Fruit fly (Drosophila melanogaster) whole organism, embryonic: ENCODE results near the gene Ctu2.

Experiments
- BEAF-32 ChIP-seq: fragments of 200-800 bp; sonication (Bioruptor generic); optimal IDR thresholded peaks from 3 replicates; lab custom pipeline; 2017; ENCODE audit warnings: missing biosample characterization, missing genetic modification characterization, mild to moderate bottlenecking, moderate library complexity, missing genetic modification reagents
- Bdp1 ChIP-seq: fragments of 200-800 bp; sonication (Bioruptor generic); optimal IDR thresholded peaks from 3 replicates; lab custom pipeline; 2016; ENCODE audit warnings: missing biosample characterization, missing genetic modification characterization
- Blimp-1 ChIP-seq: fragments of 200-800 bp; sonication (Bioruptor generic); optimal IDR thresholded peaks from 3 replicates; lab custom pipeline; 2018; ENCODE audit warnings: missing biosample characterization, missing genetic modification characterization, mild to moderate bottlenecking, moderate library complexity, missing genetic modification reagents
- CG11093 ChIP-seq: fragments of 200-800 bp; sonication (Bioruptor generic); IDR thresholded peaks from 3 replicates; pipeline ENCODE4 v1.3.6; 2022; ENCODE audit warnings: missing biosample characterization, missing genetic modification characterization
- CG12236 ChIP-seq: fragments of 200-800 bp; sonication (Bioruptor generic); optimal IDR thresholded peaks from 2 replicates; lab custom pipeline; 2016; ENCODE audit warnings: missing biosample characterization, missing genetic modification characterization
- CG12744 ChIP-seq: fragments of 200-800 bp; sonication (Bioruptor generic); optimal IDR thresholded peaks from 2 replicates; lab custom pipeline; 2016; ENCODE audit warnings: missing biosample characterization, missing genetic modification characterization
- CG14441 ChIP-seq: fragments of 200-800 bp; sonication (Bioruptor generic); IDR thresholded peaks from 2 replicates; pipeline ENCODE4 v1.3.6; 2022; ENCODE audit warnings: missing biosample characterization, missing genetic modification characterization
- CG15601 ChIP-seq: fragments of 200-800 bp; sonication (Bioruptor generic); optimal IDR thresholded peaks from 3 replicates; lab custom pipeline; 2019; ENCODE audit warnings: missing biosample characterization, mild to moderate bottlenecking, missing genetic modification characterization, moderate library complexity
- CG1647 ChIP-seq: fragments of 200-800 bp; sonication (Bioruptor generic); optimal IDR thresholded peaks from 3 replicates; lab custom pipeline; 2016; ENCODE audit warnings: missing biosample characterization, missing genetic modification characterization
- CG17328 ChIP-seq: fragments of 200-800 bp; sonication (Bioruptor generic); IDR thresholded peaks from 2 replicates; pipeline ENCODE4 v1.3.6; 2022; ENCODE audit warnings: missing biosample characterization, missing genetic modification characterization
- CG17359 ChIP-seq: fragments of 200-800 bp; sonication (Bioruptor generic); optimal IDR thresholded peaks from 3 replicates; lab custom pipeline; 2018; ENCODE audit warnings: missing biosample characterization, mild to moderate bottlenecking, missing genetic modification characterization, moderate library complexity
- CG18011 ChIP-seq: fragments of 200-800 bp; sonication (Bioruptor generic); optimal IDR thresholded peaks from 2 replicates; lab custom pipeline; 2017; ENCODE audit warnings: missing biosample characterization, missing genetic modification characterization, mild to moderate bottlenecking, moderate library complexity, missing genotype
- CG2116 ChIP-seq: fragments of 200-800 bp; sonication (Bioruptor generic); optimal IDR thresholded peaks from 3 replicates; lab custom pipeline; 2018; ENCODE audit warnings: missing biosample characterization, mild to moderate bottlenecking, missing genetic modification characterization
- CG2202 ChIP-seq: fragments of 200-800 bp; sonication (Bioruptor generic); optimal IDR thresholded peaks from 2 replicates; lab custom pipeline; 2018; ENCODE audit warnings: missing biosample characterization, mild to moderate bottlenecking, missing genetic modification characterization
- CG31388 ChIP-seq: fragments of 200-800 bp; sonication (Bioruptor generic); optimal IDR thresholded peaks from 2 replicates; lab custom pipeline; 2016; ENCODE audit warnings: missing biosample characterization, missing genetic modification characterization
- CG3281 ChIP-seq: fragments of 200-800 bp; sonication (Bioruptor generic); optimal IDR thresholded peaks from 3 replicates; lab custom pipeline; 2017; ENCODE audit warnings: missing biosample characterization, mild to moderate bottlenecking, missing genetic modification characterization
- CG4707 ChIP-seq: fragments of 200-800 bp; sonication (Bioruptor generic); optimal IDR thresholded peaks from 2 replicates; lab custom pipeline; 2018; ENCODE audit warnings: missing biosample characterization, mild to moderate bottlenecking, missing genetic modification characterization, moderate library complexity
- CG6854 ChIP-seq: fragments of 200-800 bp; sonication (Bioruptor generic); optimal IDR thresholded peaks from 3 replicates; lab custom pipeline; 2017; ENCODE audit warnings: missing biosample characterization, mild to moderate bottlenecking, missing genetic modification characterization
- CG7839 ChIP-seq: fragments of 200-800 bp; sonication (Bioruptor generic); optimal IDR thresholded peaks from 3 replicates; lab custom pipeline; 2018; ENCODE audit warnings: missing biosample characterization, mild to moderate bottlenecking, missing genetic modification characterization, moderate library complexity
- CG8388 ChIP-seq: fragments of 200-800 bp; sonication (Bioruptor generic); optimal IDR thresholded peaks from 2 replicates; lab custom pipeline; 2019; ENCODE audit warnings: missing biosample characterization, mild to moderate bottlenecking, missing genetic modification characterization, moderate library complexity
- CG9932 ChIP-seq: fragments of 200-800 bp; sonication (Bioruptor generic); IDR thresholded peaks from 2 replicates; pipeline ENCODE4 v1.3.6; 2022; ENCODE audit warnings: missing biosample characterization, missing genetic modification characterization
- Ets65A ChIP-seq: fragments of 200-800 bp; sonication (Bioruptor generic); peaks from one replicate; lab custom pipeline; 2016; ENCODE audit warnings: missing biosample characterization, missing genetic modification characterization
- Fer2 ChIP-seq: fragments of 200-800 bp; sonication (Bioruptor generic); optimal IDR thresholded peaks from 2 replicates; lab custom pipeline; 2018; ENCODE audit warnings: missing biosample characterization, mild to moderate bottlenecking, missing genetic modification characterization, moderate library complexity
- H15 ChIP-seq: fragments of 200-800 bp; sonication (Bioruptor generic); IDR thresholded peaks from 3 replicates; pipeline ENCODE4 v1.3.6; 2022; ENCODE audit warnings: missing biosample characterization, missing genetic modification characterization
- Mes4 ChIP-seq: fragments of 200-800 bp; sonication (Bioruptor generic); optimal IDR thresholded peaks from 2 replicates; lab custom pipeline; 2016; ENCODE audit warnings: missing biosample characterization, missing genetic modification characterization
- Myb ChIP-seq: fragments of 200-800 bp; sonication (Bioruptor generic); optimal IDR thresholded peaks from 2 replicates; lab custom pipeline; 2016; ENCODE audit warnings: missing biosample characterization, missing genetic modification characterization
- NC2α ChIP-seq: fragments of 200-800 bp; sonication (Bioruptor generic); optimal IDR thresholded peaks from 2 replicates; lab custom pipeline; 2016; ENCODE audit warnings: missing biosample characterization, missing genetic modification characterization
- NC2β ChIP-seq: fragments of 200-800 bp; sonication (Bioruptor generic); optimal IDR thresholded peaks from 2 replicates; lab custom pipeline; 2016; ENCODE audit warnings: missing biosample characterization, missing genetic modification characterization
- Nf-YA ChIP-seq: fragments of 200-800 bp; sonication (Bioruptor generic); IDR thresholded peaks from 2 replicates; pipeline ENCODE4 v1.3.6; 2022; ENCODE audit warnings: missing biosample characterization, missing genetic modification characterization
- Sox100B ChIP-seq: fragments of 200-800 bp; sonication (Bioruptor generic); optimal IDR thresholded peaks from 3 replicates; lab custom pipeline; 2018; ENCODE audit warnings: missing biosample characterization, mild to moderate bottlenecking, missing genetic modification characterization
- aop ChIP-seq: fragments of 200-800 bp; sonication (Bioruptor generic); IDR thresholded peaks from 2 replicates; pipeline ENCODE4 v1.3.6; 2022; ENCODE audit warnings: missing biosample characterization, missing genetic modification characterization
- br ChIP-seq: fragments of >200 bp; optimal IDR thresholded peaks from 2 replicates; lab custom pipeline; 2017
- chinmo ChIP-seq: fragments of 200-800 bp; sonication (Bioruptor generic); IDR thresholded peaks from 4 replicates; pipeline ENCODE4 v1.3.6; 2022; ENCODE audit warnings: missing biosample characterization, missing genetic modification characterization; ENCODE audit not compliant: partially characterized antibody
- cwo ChIP-seq: fragments of 200-800 bp; sonication (Bioruptor generic); optimal IDR thresholded peaks from 3 replicates; lab custom pipeline; 2017; ENCODE audit warnings: missing biosample characterization, missing genetic modification characterization, mild to moderate bottlenecking, moderate library complexity, missing genetic modification reagents
- dpn ChIP-seq, 2 experiments: fragments of 200-800 bp; sonication (Bioruptor generic); optimal IDR thresholded peaks; 3 replicates each; lab custom pipeline; 2016; ENCODE audit warnings: missing biosample characterization in 2 of 2, missing genetic modification characterization in 2 of 2
- emc ChIP-seq: fragments of 200-800 bp; sonication (Bioruptor generic); optimal IDR thresholded peaks from 2 replicates; lab custom pipeline; 2016; ENCODE audit warnings: missing biosample characterization, missing genetic modification characterization
- eve ChIP-seq, 2 experiments: fragments of >200 bp; optimal IDR thresholded peaks; 2 replicates each; lab custom pipeline; 2017; ENCODE audit warnings: missing biosample characterization in 2 of 2, missing genetic modification characterization in 2 of 2
- gt ChIP-seq: fragments of 200-800 bp; sonication (Bioruptor generic); IDR thresholded peaks from 2 replicates; pipeline ENCODE4 v1.3.6; 2022; ENCODE audit warnings: missing biosample characterization, missing genetic modification characterization
- her ChIP-seq: fragments of 200-800 bp; sonication (Bioruptor generic); optimal IDR thresholded peaks from 2 replicates; lab custom pipeline; 2016; ENCODE audit warnings: missing biosample characterization, missing genetic modification characterization
- lov ChIP-seq, 2 experiments: fragments of 200-800 bp in 1 of 2; fragments of >200 bp in 1 of 2; sonication (Bioruptor generic) in 1 of 2; IDR thresholded peaks in 1 of 2; optimal IDR thresholded peaks in 1 of 2; 2 replicates in 1 of 2; 3 replicates in 1 of 2; pipeline versions ENCODE4 v1.3.6 to Lab custom; 2017 to 2022; ENCODE audit warnings: missing biosample characterization in 1 of 2, missing genetic modification characterization in 1 of 2
- onecut ChIP-seq: fragments of 200-800 bp; sonication (Bioruptor generic); IDR thresholded peaks from 2 replicates; pipeline ENCODE4 v1.3.6; 2022; ENCODE audit warnings: missing biosample characterization, missing genetic modification characterization
- pan ChIP-seq, 4 experiments: fragments of >200 bp in 3 of 4; fragments of 200-800 bp in 1 of 4; sonication (Bioruptor generic) in 1 of 4; optimal IDR thresholded peaks in 3 of 4; IDR thresholded peaks in 1 of 4; 2 replicates each; pipeline versions ENCODE4 v1.3.6 to Lab custom; 2017 to 2022; ENCODE audit warnings: missing biosample characterization in 2 of 4, missing genetic modification characterization in 2 of 4, mixed read lengths in 1 of 4
- pros ChIP-seq: fragments of 200-800 bp; sonication (Bioruptor generic); optimal IDR thresholded peaks from 3 replicates; lab custom pipeline; 2019; ENCODE audit warnings: missing biosample characterization, mild to moderate bottlenecking, missing genetic modification characterization, moderate library complexity
- salm ChIP-seq: fragments of 200-800 bp; sonication (Bioruptor generic); optimal IDR thresholded peaks from 2 replicates; lab custom pipeline; 2018; ENCODE audit warnings: missing biosample characterization, mild to moderate bottlenecking, missing genetic modification characterization
- sim ChIP-seq: fragments of 200-800 bp; sonication (Bioruptor generic); IDR thresholded peaks from 2 replicates; pipeline ENCODE4 v1.3.6; 2022; ENCODE audit warnings: missing biosample characterization, missing genetic modification characterization
- slbo ChIP-seq: fragments of 200-800 bp; sonication (Bioruptor generic); IDR thresholded peaks from 2 replicates; pipeline ENCODE4 v1.3.6; 2022; ENCODE audit warnings: missing biosample characterization, missing genetic modification characterization
- sqz ChIP-seq: fragments of 200-800 bp; sonication (Bioruptor generic); optimal IDR thresholded peaks from 3 replicates; lab custom pipeline; 2018; ENCODE audit warnings: missing biosample characterization, mild to moderate bottlenecking, missing genetic modification characterization
- twi ChIP-seq: fragments of 200-800 bp; optimal IDR thresholded peaks from 2 replicates; lab custom pipeline; 2019; ENCODE audit warnings: missing biosample characterization, mild to moderate bottlenecking, missing genetic modification characterization, moderate library complexity
- wor ChIP-seq: fragments of 200-800 bp; sonication (Bioruptor generic); IDR thresholded peaks from 2 replicates; pipeline ENCODE4 v1.3.6; 2022; ENCODE audit warnings: missing biosample characterization, missing genetic modification characterization
- z ChIP-seq: fragments of 200-800 bp; sonication (Bioruptor generic); IDR thresholded peaks from 3 replicates; pipeline ENCODE4 v1.3.6; 2022; ENCODE audit warnings: missing biosample characterization, missing genetic modification characterization

Ctu2 gene

dm6 chr2L:19528308-19528707 lies 35.3 kb upstream of the Ctu2 start:
- TF ChIP-seq wor (GFP tag; lab: Robert Waterston, UW) (peak; percentile 80), cwo (GFP tag; lab: Kevin White, UChicago) (peak; percentile 97), CG3281 (GFP tag; lab: Kevin White, UChicago) (peak; percentile 98), CG6854 (GFP tag; lab: Kevin White, UChicago) (peak; percentile 96), sim (GFP tag; lab: Robert Waterston, UW) (peak; percentile 55; the same call in 1 of the 2 replicates), CG2202 (tag; lab: Kevin White, UChicago) (peak; percentile 49), Mes4 (GFP tag; lab: Kevin White, UChicago) (peak; percentile 81), sqz (no peak), chinmo (no peak), CG4707 (peak; percentile 58), dpn (GFP tag; optimal IDR thresholded peaks at IDR 0.05; lab: Kevin White, UChicago) (peak; percentile 95 to 97), slbo (peak; percentile 99), twi (peak; percentile 74), CG9932 (GFP tag; lab: Robert Waterston, UW) (peak; percentile 98), aop (GFP tag; lab: Robert Waterston, UW) (no peak; the same call in 1 of the 2 replicates), z (GFP tag; lab: Robert Waterston, UW) (peak; percentile 32; the same call in 1 of the 3 replicates), eve (GFP tag; optimal IDR thresholded peaks at IDR 0.05; lab: Kevin White, UChicago) (no peak), salm (tag; lab: Kevin White, UChicago) (peak; percentile 89), onecut (peak; percentile 80), br (no peak), CG18011 (GFP tag; lab: Kevin White, UChicago) (peak; percentile 87), Bdp1 (GFP tag; lab: Kevin White, UChicago) (peak; percentile 81), CG17328 (peak; percentile 91), Myb (GFP tag; lab: Kevin White, UChicago) (peak; percentile 87), Blimp-1 (GFP tag; lab: Kevin White, UChicago) (peak; percentile 82), Fer2 (peak; percentile 93), CG15601 (tag; lab: Kevin White, UChicago) (peak; percentile 68), NC2β (GFP tag; lab: Kevin White, UChicago) (peak; percentile 85), CG7839 (peak; percentile 98), CG17359 (tag; lab: Kevin White, UChicago) (peak; percentile 93), BEAF-32 (GFP tag; lab: Kevin White, UChicago) (peak; percentile 3), Sox100B (GFP tag; lab: Kevin White, UChicago) (peak; percentile 86), CG8388 (GFP tag; lab: Kevin White, UChicago) (peak; percentile 81), lov (optimal IDR thresholded peaks at IDR 0.05; lab: Kevin White, UChicago) (no peak), lov (GFP tag; IDR thresholded peaks at IDR 0.05; lab: Robert Waterston, UW) (peak; percentile 80; the same call in 2 of the 3 replicates), CG12744 (peak; percentile 96), CG14441 (GFP tag; lab: Robert Waterston, UW) (peak; percentile 97), her (GFP tag; lab: Kevin White, UChicago) (peak; percentile 95), Nf-YA (GFP tag; lab: Robert Waterston, UW) (peak; percentile 87), CG1647 (peak; percentile 89), Ets65A (GFP tag; lab: Kevin White, UChicago) (peak; percentile 98), pan (optimal IDR thresholded peaks at IDR 0.05; lab: Kevin White, UChicago) (no peak), pan (GFP tag; optimal IDR thresholded peaks at IDR 0.05 in 1 of 2, IDR thresholded peaks at IDR 0.05 in 1 of 2) (peak in 1 of 2 experiments; percentile 98), CG31388 (peak; percentile 83), gt (GFP tag; lab: Robert Waterston, UW) (peak; percentile 65), NC2α (GFP tag; lab: Kevin White, UChicago) (peak; percentile 76), H15 (GFP tag; lab: Robert Waterston, UW) (peak; percentile 93), pros (no peak), CG2116 (peak; percentile 70), CG11093 (GFP tag; lab: Robert Waterston, UW) (peak; percentile 85), emc (GFP tag; lab: Kevin White, UChicago) (peak; percentile 94), CG12236 (GFP tag; lab: Kevin White, UChicago) (peak; percentile 71)
